Fruit fly (Drosophila melanogaster): ENCODE measurements around the gene nullo.

- TF ChIP-seq EcR (GFP tag; optimal IDR thresholded peaks at IDR 0.05) (no peak), psq (optimal IDR thresholded peaks at IDR 0.05) (no peak), CG8478 (optimal IDR thresholded peaks at IDR 0.05) (no peak)
These were observed 48.0 kb downstream of the nullo start for dm6 chrX:7097071-7097858.

Data from whole organism.